Worm (Caenorhabditis elegans) whole organism, dauer: ENCODE data around the gene F09C6.3.

Experiments used
- unc-62 ChIP-seq: sonication (generic microtip); optimal IDR thresholded peaks from 2 replicates; lab custom pipeline; 2017; ENCODE audit warnings: missing biosample characterization, missing genetic modification reagents, missing genetic modification characterization

The F09C6.3 gene

DNA sequence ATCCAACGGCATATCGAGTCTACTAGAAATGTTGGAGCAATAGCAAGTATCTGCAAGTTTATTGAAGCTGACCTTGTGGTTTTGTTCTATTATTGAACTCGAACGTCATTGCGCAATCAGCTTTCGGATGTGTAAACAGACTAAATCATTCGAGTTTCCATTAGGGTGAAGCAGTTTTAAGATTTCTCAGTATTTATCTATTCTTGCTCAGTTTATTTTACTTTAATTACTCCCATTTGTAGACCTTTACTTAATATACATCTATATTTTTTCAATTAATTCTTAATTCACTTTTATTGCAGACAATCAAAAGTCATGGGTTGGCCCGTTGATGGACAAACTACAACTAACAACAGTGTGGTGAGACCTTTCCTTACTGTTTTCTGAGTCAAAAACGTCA is 725 bp upstream of the F09C6.3 start, which contains the start of gene F09C6.14:
TSS of gene F09C6.14 (plus strand) at position 301 of the 400 bp plus-strand sequence.
- no peak for TF ChIP-seq unc-62

ce11 chrV:16879532-16879931 is 422 bp downstream of the F09C6.3 start:
- no peak for TF ChIP-seq unc-62

ce11 chrV:16874966-16875365 is 5.0 kb downstream of the F09C6.3 start, which contains the start of gene F49A5.10:
TSS of gene F49A5.10 (plus strand) at chrV:16875266.
- no peak for TF ChIP-seq unc-62

- TF ChIP-seq unc-62: no peak
These were observed 6.3 kb downstream of the F09C6.3 start, which contains the start of gene srw-23 for ce11 chrV:16873642-16874041. TSS of gene srw-23 (plus strand) at chrV:16873942.

DNA sequence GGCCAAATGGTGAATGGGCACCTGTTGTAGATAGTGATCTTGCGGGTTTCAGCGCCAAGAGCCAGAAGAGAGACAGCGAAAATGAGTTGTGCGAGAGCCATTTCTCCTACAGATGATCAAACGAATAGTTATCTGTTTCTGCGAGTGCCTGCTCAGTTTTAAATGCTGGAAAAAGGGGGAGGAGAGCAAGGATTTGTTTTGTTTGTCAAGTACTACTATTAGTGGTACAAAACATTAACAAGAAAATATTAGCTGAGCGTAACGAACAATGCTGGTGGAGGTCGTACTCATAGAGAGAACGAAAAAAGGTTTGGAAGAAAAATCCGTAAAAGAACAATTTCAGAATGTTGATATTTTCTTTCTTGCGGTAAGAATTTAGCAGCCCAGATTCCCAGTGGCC is 8.6 kb downstream of the F09C6.3 start, which contains the start of gene thn-4:
TSS of gene thn-4 (minus strand) at position 101 of the 400 bp plus-strand sequence.
- TF ChIP-seq unc-62: no peak

ce11 chrV:16869740-16870139 is 10.2 kb downstream of the F09C6.3 start, which contains the start of gene clec-33:
TSS of gene clec-33 (minus strand) at chrV:16869840.
- no peak for TF ChIP-seq unc-62

- no peak for TF ChIP-seq unc-62
These were observed 14.6 kb downstream of the F09C6.3 start, which contains the start of gene clec-28 for ce11 chrV:16865404-16865803. TSS of gene clec-28 (plus strand) at chrV:16865704.

- TF ChIP-seq unc-62: no peak
These were observed 18.2 kb downstream of the F09C6.3 start, which contains the start of the genes clec-32 and clec-24 for ce11 chrV:16861719-16862118. TSS of gene clec-32 (minus strand) at chrV:16861819. TSS of gene clec-24 (plus strand) at chrV:16862012.

- TF ChIP-seq unc-62: no peak
These were observed 21.9 kb downstream of the F09C6.3 start, which contains the start of the genes clec-31 and clec-22 for ce11 chrV:16857977-16858479. TSS of gene clec-31 (minus strand) at chrV:16858077. TSS of gene clec-22 (plus strand) at chrV:16858429.

DNA sequence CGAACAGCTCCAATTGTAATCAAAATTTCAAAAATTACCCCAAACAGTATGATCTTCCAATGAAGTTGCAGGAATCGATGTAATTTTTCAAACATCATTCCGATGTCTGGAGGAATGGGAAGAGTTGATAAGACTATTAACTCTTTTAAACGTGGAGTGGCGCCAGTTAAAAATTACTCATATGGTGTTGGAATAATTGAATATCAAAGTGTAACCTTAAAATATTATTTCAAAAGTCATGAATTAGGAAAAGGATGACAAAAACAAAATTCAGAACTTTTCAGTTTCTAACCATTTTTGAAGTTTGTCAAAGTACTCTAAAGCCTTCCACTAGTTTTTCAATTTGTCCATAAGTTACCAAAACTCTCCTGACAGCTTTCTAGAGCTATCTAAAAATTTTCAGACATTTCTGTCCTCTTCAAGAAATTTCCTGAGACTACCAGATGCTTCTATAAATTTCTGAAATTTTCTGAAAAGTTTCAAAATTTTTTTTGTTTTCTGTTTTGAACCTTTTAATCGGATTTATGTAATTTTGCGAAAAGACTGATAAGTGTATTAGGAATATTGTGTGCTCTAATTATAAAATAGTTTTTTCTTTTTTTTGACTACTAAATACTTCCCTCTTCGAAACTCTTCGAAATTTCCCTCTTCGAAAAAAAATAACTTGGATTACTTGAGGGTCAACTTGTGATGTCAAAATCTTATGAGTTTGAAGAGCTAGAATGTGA is 25.8 kb downstream of the F09C6.3 start, which contains the start of the genes clec-35 and clec-27:
TSS of gene clec-35 (minus strand) at position 101 of the 728 bp plus-strand sequence.
TSS of gene clec-27 (plus strand) at position 678 of the 728 bp plus-strand sequence.
- TF ChIP-seq unc-62: no peak

- TF ChIP-seq unc-62: no peak
These were observed 28.0 kb downstream of the F09C6.3 start, which contains the start of gene clec-37 for ce11 chrV:16852002-16852401. TSS of gene clec-37 (minus strand) at chrV:16852102.

DNA sequence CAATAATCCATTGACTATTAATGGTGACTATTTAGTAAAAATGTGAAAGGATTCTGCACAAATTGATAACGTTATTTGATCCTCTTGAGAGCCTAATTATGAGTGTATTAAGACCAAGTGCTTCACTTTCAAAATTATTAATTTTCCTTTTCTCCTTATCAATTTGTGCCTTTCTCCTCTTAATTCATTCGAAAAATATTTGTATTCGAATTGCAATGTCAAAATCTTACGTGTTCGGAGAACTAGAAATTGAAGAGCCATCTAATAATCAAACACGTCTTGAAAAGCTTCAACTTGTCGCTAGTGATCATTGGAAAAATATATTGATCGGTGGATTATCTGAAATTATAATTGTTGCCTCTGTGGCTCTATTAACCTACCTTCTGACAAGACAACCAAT is 31.5 kb downstream of the F09C6.3 start, which contains the start of the genes clec-36 and clec-26:
TSS of gene clec-36 (minus strand) at position 101 of the 400 bp plus-strand sequence.
TSS of gene clec-26 (plus strand) at position 114 of the 400 bp plus-strand sequence.
- TF ChIP-seq unc-62: no peak

DNA sequence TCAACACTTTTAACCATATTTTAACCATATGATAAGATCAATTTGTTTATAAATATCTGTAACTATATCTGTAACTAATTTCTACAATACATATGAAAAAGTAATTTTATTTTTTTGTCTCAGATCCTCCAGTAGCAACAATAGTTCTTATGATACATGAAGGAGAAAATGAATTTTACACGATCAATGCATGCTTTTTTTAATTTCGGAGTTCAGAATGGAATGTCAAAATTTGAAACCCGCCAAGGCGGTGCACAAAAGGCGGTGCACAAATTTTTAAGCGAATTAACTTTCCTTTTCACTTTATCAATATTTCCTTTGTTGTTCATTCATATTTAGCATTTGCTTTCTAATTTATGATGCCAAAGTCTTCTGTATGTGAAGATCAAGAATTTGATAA is 37.0 kb downstream of the F09C6.3 start, which contains the start of gene clec-25:
TSS of gene clec-25 (plus strand) at position 301 of the 400 bp plus-strand sequence.
- no peak for TF ChIP-seq unc-62

- no peak for TF ChIP-seq unc-62
These were observed 39.0 kb downstream of the F09C6.3 start, which contains the start of gene clec-40 for ce11 chrV:16840961-16841360. TSS of gene clec-40 (minus strand) at chrV:16841061.

DNA sequence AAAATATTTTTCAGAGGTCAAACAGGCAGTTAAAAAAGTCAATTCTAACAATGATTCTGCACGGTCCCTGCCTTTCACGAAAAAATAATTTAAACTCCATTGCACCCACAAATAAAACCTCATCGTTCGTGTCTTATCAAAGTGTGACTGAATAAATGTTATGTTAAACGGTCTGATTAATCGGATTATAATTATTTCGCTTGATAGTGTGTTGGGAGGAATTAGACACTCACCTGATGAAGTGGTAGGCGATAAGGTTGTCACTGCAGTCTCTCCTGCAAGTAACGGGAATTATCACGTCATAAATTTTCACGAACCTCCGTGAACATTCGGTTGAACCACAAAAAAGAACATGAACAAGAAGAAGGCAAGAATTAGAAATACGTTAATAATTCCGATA is 39.7 kb downstream of the F09C6.3 start:
- no peak for TF ChIP-seq unc-62

ce11 chrV:16838435-16838834 is 41.5 kb downstream of the F09C6.3 start:
- TF ChIP-seq unc-62: no peak

DNA sequence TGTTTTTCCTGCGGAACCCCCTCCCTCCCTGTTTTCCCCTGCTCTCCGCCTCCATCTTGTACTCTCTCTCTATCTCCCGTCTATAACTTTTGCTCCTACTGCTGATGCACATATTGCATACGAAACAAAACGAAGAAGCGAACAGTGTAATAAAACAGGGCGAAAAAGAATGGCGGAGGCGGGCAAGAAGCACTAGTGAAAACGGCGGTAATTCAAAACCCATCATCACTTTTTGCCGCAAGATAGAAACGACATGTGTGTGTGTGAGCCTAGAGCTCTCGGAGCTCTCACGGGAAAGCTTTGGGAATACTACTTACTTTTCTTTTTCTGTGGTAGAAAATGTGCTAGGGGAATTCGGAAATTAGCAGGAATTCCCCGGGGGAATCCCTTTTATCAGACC is 43.9 kb downstream of the F09C6.3 start:
- no peak for TF ChIP-seq unc-62
